Comparison of ENCODE assay signal across 5 fruit fly cellular contexts in the genomic region with DNA sequence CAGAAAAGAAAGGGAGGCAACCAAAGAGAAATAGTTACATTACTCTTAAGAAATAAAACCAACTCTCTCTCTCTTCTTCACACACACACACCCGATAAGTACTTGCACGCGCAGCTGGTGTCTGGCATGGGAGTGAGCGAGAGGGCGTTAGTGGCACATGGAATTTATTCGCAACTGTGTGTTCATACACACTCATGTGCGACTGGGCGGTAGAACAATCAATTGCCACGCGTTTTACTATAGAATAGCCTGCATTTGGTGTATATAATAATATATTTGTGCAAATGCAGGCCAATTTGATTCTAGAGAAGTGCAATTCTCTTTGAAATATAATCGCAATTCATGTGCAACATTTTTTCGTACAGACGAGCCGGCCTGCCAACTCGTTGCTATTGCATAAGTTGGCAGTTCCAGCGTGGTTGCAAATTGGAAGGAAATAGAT.
A peak's percentile ranks its signal among the peaks of the same experiment; 100 is the strongest.
TF ChIP-seq lines count a peak whose summit lies in the region.

No protein-coding gene starts in this region.

- no peak for TF ChIP-seq CTCF in whole organism, embryonic (GFP tag; optimal IDR thresholded peaks at IDR 0.05; lab: Kevin White, UChicago)

TF ChIP-seq in whole organism, adult, 20 proteins besides CTCF, POLR2A, EP300 and RAD21:
- TF ChIP-seq pad (GFP tag; optimal IDR thresholded peaks at IDR 0.05; lab: Kevin White, UChicago) = no peak
- TF ChIP-seq ovo (GFP tag; optimal IDR thresholded peaks at IDR 0.05; lab: Kevin White, UChicago) = no peak
- TF ChIP-seq CG1620 (GFP tag; optimal IDR thresholded peaks at IDR 0.05; lab: Kevin White, UChicago) = no peak
- TF ChIP-seq cic (GFP tag; optimal IDR thresholded peaks at IDR 0.05; lab: Kevin White, UChicago) = peak; percentile 83
- no peak for TF ChIP-seq CG5204 (GFP tag; optimal IDR thresholded peaks at IDR 0.05; lab: Kevin White, UChicago)
- no peak for TF ChIP-seq Hr96 (GFP tag; optimal IDR thresholded peaks at IDR 0.05; lab: Kevin White, UChicago)
- peak; percentile 89 for TF ChIP-seq kay (GFP tag; lab: Kevin White, UChicago; ENCODE audit: borderline replicate concordance)
- peak; percentile 100 for TF ChIP-seq Mnt (GFP tag; optimal IDR thresholded peaks at IDR 0.05; lab: Kevin White, UChicago)
- peak; percentile 54 for TF ChIP-seq CG7101 (tag; optimal IDR thresholded peaks at IDR 0.05; lab: Kevin White, UChicago)
- TF ChIP-seq toe (GFP tag; optimal IDR thresholded peaks at IDR 0.05; lab: Kevin White, UChicago) = no peak
- no peak for TF ChIP-seq bab1 (GFP tag; optimal IDR thresholded peaks at IDR 0.05; lab: Kevin White, UChicago)

TF ChIP-seq in whole organism, embryonic, 481 proteins besides CTCF, POLR2A, EP300 and RAD21 (continues in another document):
- TF ChIP-seq tna (GFP tag; IDR thresholded peaks at IDR 0.05; lab: Robert Waterston, UW; ENCODE audit: partially characterized antibody) = no peak
- TF ChIP-seq p53 (GFP tag; optimal IDR thresholded peaks at IDR 0.05; lab: Kevin White, UChicago) = no peak
- TF ChIP-seq danr (GFP tag; IDR thresholded peaks at IDR 0.05; lab: Robert Waterston, UW) = no peak
- TF ChIP-seq Lpt (GFP tag; optimal IDR thresholded peaks at IDR 0.05; lab: Kevin White, UChicago) = no peak
- no peak for TF ChIP-seq NC2β (GFP tag; optimal IDR thresholded peaks at IDR 0.05; lab: Kevin White, UChicago)
- TF ChIP-seq Camta (GFP tag; optimal IDR thresholded peaks at IDR 0.05; lab: Kevin White, UChicago) = no peak
- TF ChIP-seq Sin3A (optimal IDR thresholded peaks at IDR 0.05; lab: Kevin White, UChicago) = no peak
- no peak for TF ChIP-seq CG1832 (GFP tag; optimal IDR thresholded peaks at IDR 0.05; lab: Kevin White, UChicago)
- TF ChIP-seq Fer1 (GFP tag; optimal IDR thresholded peaks at IDR 0.05; lab: Kevin White, UChicago) = peak; percentile 55
- TF ChIP-seq insv (GFP tag; optimal IDR thresholded peaks at IDR 0.05; lab: Kevin White, UChicago) = peak in 1 of 2 experiments; percentile 50
- no peak for TF ChIP-seq tin (GFP tag; optimal IDR thresholded peaks at IDR 0.05; lab: Kevin White, UChicago)
- no peak for TF ChIP-seq CG1602 (GFP tag; optimal IDR thresholded peaks at IDR 0.05; lab: Kevin White, UChicago)
- no peak for TF ChIP-seq lmd (GFP tag; IDR thresholded peaks at IDR 0.05; lab: Robert Waterston, UW)
- no peak for TF ChIP-seq CG4424 (GFP tag; optimal IDR thresholded peaks at IDR 0.05; lab: Kevin White, UChicago)
- TF ChIP-seq CG2120 (GFP tag; optimal IDR thresholded peaks at IDR 0.05; lab: Kevin White, UChicago) = no peak
- TF ChIP-seq sens-2 (GFP tag; IDR thresholded peaks at IDR 0.05; lab: Robert Waterston, UW) = no peak
- peak; percentile 69 for TF ChIP-seq rib (GFP tag; IDR thresholded peaks at IDR 0.05; lab: Robert Waterston, UW)
- no peak for TF ChIP-seq CG9797 (GFP tag; optimal IDR thresholded peaks at IDR 0.05; lab: Kevin White, UChicago)
- TF ChIP-seq Sox102F (GFP tag; optimal IDR thresholded peaks at IDR 0.05; lab: Kevin White, UChicago) = no peak
- no peak for TF ChIP-seq CG17186 (GFP tag; optimal IDR thresholded peaks at IDR 0.05; lab: Kevin White, UChicago)

TF ChIP-seq in whole organism, prepupa, 60 proteins besides CTCF, POLR2A, EP300 and RAD21:
- TF ChIP-seq CG10631 (GFP tag; optimal IDR thresholded peaks at IDR 0.05; lab: Kevin White, UChicago) = no peak
- TF ChIP-seq Eip78C (GFP tag; lab: Kevin White, UChicago) = peak; percentile 53
- TF ChIP-seq dsx (GFP tag; optimal IDR thresholded peaks at IDR 0.05; lab: Kevin White, UChicago; ENCODE audit: poor library complexity, severe bottlenecking) = peak; percentile 56
- TF ChIP-seq vri (GFP tag; optimal IDR thresholded peaks at IDR 0.05; lab: Kevin White, UChicago) = peak; percentile 76
- TF ChIP-seq Ets96B (tag; optimal IDR thresholded peaks at IDR 0.05; lab: Kevin White, UChicago) = no peak
- TF ChIP-seq CG6792 (GFP tag; optimal IDR thresholded peaks at IDR 0.05; lab: Kevin White, UChicago) = no peak
- TF ChIP-seq Met (GFP tag; optimal IDR thresholded peaks at IDR 0.05; lab: Kevin White, UChicago) = peak; percentile 34
- TF ChIP-seq eg (GFP tag; IDR thresholded peaks at IDR 0.05; lab: Robert Waterston, UW) = no peak
- peak; percentile 32 for TF ChIP-seq Sox102F (GFP tag; optimal IDR thresholded peaks at IDR 0.05; lab: Kevin White, UChicago)
- peak; percentile 4 for TF ChIP-seq esn (GFP tag; optimal IDR thresholded peaks at IDR 0.05; lab: Kevin White, UChicago)
- no peak for TF ChIP-seq CG10669 (GFP tag; optimal IDR thresholded peaks at IDR 0.05; lab: Kevin White, UChicago)
- TF ChIP-seq CG3919 (GFP tag; optimal IDR thresholded peaks at IDR 0.05; lab: Kevin White, UChicago) = peak; percentile 26
- TF ChIP-seq CG6808 (GFP tag; optimal IDR thresholded peaks at IDR 0.05; lab: Kevin White, UChicago) = no peak
- no peak for TF ChIP-seq lz (GFP tag; optimal IDR thresholded peaks at IDR 0.05; lab: Kevin White, UChicago)
- TF ChIP-seq CG6854 (GFP tag; optimal IDR thresholded peaks at IDR 0.05; lab: Kevin White, UChicago) = peak; percentile 27
TF ChIP-seq in whole organism, prepupa: peak in this region for 8.

TF ChIP-seq in whole organism, pupa, 21 proteins besides CTCF, POLR2A, EP300 and RAD21:
- TF ChIP-seq CG32121 (GFP tag; IDR thresholded peaks at IDR 0.05; lab: Robert Waterston, UW) (no peak; the same call in 1 of the 2 replicates), Pif1B (GFP tag; optimal IDR thresholded peaks at IDR 0.05; lab: Kevin White, UChicago) (peak; percentile 36), fd96Ca (GFP tag; IDR thresholded peaks at IDR 0.05; lab: Robert Waterston, UW) (no peak), Snoo (tag; optimal IDR thresholded peaks at IDR 0.05; lab: Kevin White, UChicago) (no peak)

TF ChIP-seq in whole organism, wandering third instar larva, 38 proteins besides CTCF, POLR2A, EP300 and RAD21:
- peak; percentile 37 for TF ChIP-seq Dif (GFP tag; optimal IDR thresholded peaks at IDR 0.05; lab: Kevin White, UChicago; ENCODE audit: partially characterized antibody)
- no peak for TF ChIP-seq Mio (GFP tag; optimal IDR thresholded peaks at IDR 0.05; lab: Kevin White, UChicago)
- no peak for TF ChIP-seq foxo (GFP tag; optimal IDR thresholded peaks at IDR 0.05; lab: Kevin White, UChicago)
- no peak for TF ChIP-seq Vsx2 (GFP tag; optimal IDR thresholded peaks at IDR 0.05; lab: Kevin White, UChicago; ENCODE audit: partially characterized antibody)
- TF ChIP-seq Myc (optimal IDR thresholded peaks at IDR 0.05; lab: Kevin White, UChicago) = peak; percentile 57
- peak; percentile 5 for TF ChIP-seq Hnf4 (GFP tag; optimal IDR thresholded peaks at IDR 0.05; lab: Kevin White, UChicago)
- TF ChIP-seq fru (GFP tag; optimal IDR thresholded peaks at IDR 0.05; lab: Kevin White, UChicago) = peak; percentile 15
- TF ChIP-seq CG32264 (GFP tag; optimal IDR thresholded peaks at IDR 0.05; lab: Kevin White, UChicago) = no peak
- no peak for TF ChIP-seq br (GFP tag; optimal IDR thresholded peaks at IDR 0.05; lab: Kevin White, UChicago)
- peak; percentile 67 for TF ChIP-seq CrebA (GFP tag; optimal IDR thresholded peaks at IDR 0.05; lab: Kevin White, UChicago; ENCODE audit: borderline replicate concordance)
- TF ChIP-seq Abd-B (GFP tag; optimal IDR thresholded peaks at IDR 0.05; lab: Kevin White, UChicago) = no peak
- TF ChIP-seq Sp1 (GFP tag; optimal IDR thresholded peaks at IDR 0.05; lab: Kevin White, UChicago) = peak; percentile 39
- TF ChIP-seq HLH106 (tag; optimal IDR thresholded peaks at IDR 0.05; lab: Kevin White, UChicago) = no peak
- TF ChIP-seq OdsH (GFP tag; optimal IDR thresholded peaks at IDR 0.05; lab: Kevin White, UChicago) = no peak
- TF ChIP-seq rgr (GFP tag; optimal IDR thresholded peaks at IDR 0.05; lab: Kevin White, UChicago) = peak; percentile 46
- no peak for TF ChIP-seq dsf (GFP tag; optimal IDR thresholded peaks at IDR 0.05; lab: Kevin White, UChicago; ENCODE audit: borderline replicate concordance)
- no peak for TF ChIP-seq sv (GFP tag; optimal IDR thresholded peaks at IDR 0.05; lab: Kevin White, UChicago)
- TF ChIP-seq pan (optimal IDR thresholded peaks at IDR 0.05; lab: Kevin White, UChicago) = no peak
- TF ChIP-seq Rel (GFP tag; optimal IDR thresholded peaks at IDR 0.05; lab: Kevin White, UChicago) = no peak
- TF ChIP-seq Rel (tag; optimal IDR thresholded peaks at IDR 0.05; lab: Kevin White, UChicago) = peak; percentile 3
- no peak for TF ChIP-seq Hr83 (GFP tag; optimal IDR thresholded peaks at IDR 0.05; lab: Kevin White, UChicago; ENCODE audit: poor library complexity, severe bottlenecking)
- no peak for TF ChIP-seq jim (GFP tag; optimal IDR thresholded peaks at IDR 0.05; lab: Kevin White, UChicago)
- no peak for TF ChIP-seq CG9705 (GFP tag; optimal IDR thresholded peaks at IDR 0.05; lab: Kevin White, UChicago)
- no peak for TF ChIP-seq tai (GFP tag; optimal IDR thresholded peaks at IDR 0.05; lab: Kevin White, UChicago)
- TF ChIP-seq Hr78 (GFP tag; optimal IDR thresholded peaks at IDR 0.05; lab: Kevin White, UChicago) = no peak
- TF ChIP-seq GATAd (GFP tag; optimal IDR thresholded peaks at IDR 0.05; lab: Kevin White, UChicago) = no peak
- no peak for TF ChIP-seq Dfd (GFP tag; optimal IDR thresholded peaks at IDR 0.05; lab: Kevin White, UChicago)
- TF ChIP-seq dl (GFP tag; optimal IDR thresholded peaks at IDR 0.05; lab: Kevin White, UChicago; ENCODE audit: insufficient read depth in 1 of 2, partially characterized antibody in 2 of 2) = peak in 1 of 2 experiments; percentile 51
- no peak for TF ChIP-seq dmrt93B (GFP tag; optimal IDR thresholded peaks at IDR 0.05; lab: Kevin White, UChicago)
- no peak for TF ChIP-seq Jra (GFP tag; optimal IDR thresholded peaks at IDR 0.05; lab: Kevin White, UChicago)
- TF ChIP-seq psq (GFP tag; optimal IDR thresholded peaks at IDR 0.05; lab: Kevin White, UChicago) = no peak
- no peak for TF ChIP-seq woc (GFP tag; optimal IDR thresholded peaks at IDR 0.05; lab: Kevin White, UChicago)
- TF ChIP-seq lola (GFP tag; optimal IDR thresholded peaks at IDR 0.05; lab: Kevin White, UChicago) = no peak
- peak; percentile 61 for TF ChIP-seq h (GFP tag; optimal IDR thresholded peaks at IDR 0.05; lab: Kevin White, UChicago)
- no peak for TF ChIP-seq N (GFP tag; optimal IDR thresholded peaks at IDR 0.05; lab: Kevin White, UChicago)
- no peak for TF ChIP-seq ey (GFP tag; optimal IDR thresholded peaks at IDR 0.05; lab: Kevin White, UChicago)
- no peak for TF ChIP-seq sage (GFP tag; optimal IDR thresholded peaks at IDR 0.05; lab: Kevin White, UChicago)
- peak; percentile 36 for TF ChIP-seq brk (GFP tag; optimal IDR thresholded peaks at IDR 0.05; lab: Kevin White, UChicago)
- TF ChIP-seq usp (GFP tag; optimal IDR thresholded peaks at IDR 0.05; lab: Kevin White, UChicago) = no peak
